Fruit fly (Drosophila melanogaster) whole organism, embryonic: ENCODE data around the gene CG46463.

ENCODE experiments used
- Abd-B ChIP-seq: fragments of 200-800 bp; sonication (Bioruptor generic); optimal IDR thresholded peaks from 2 replicates; lab custom pipeline; 2018; ENCODE audit warnings: missing biosample characterization, mild to moderate bottlenecking, missing genetic modification characterization, moderate library complexity
- CG11504 ChIP-seq: fragments of 200-800 bp; sonication (Bioruptor generic); optimal IDR thresholded peaks from 3 replicates; lab custom pipeline; 2019; ENCODE audit warnings: missing biosample characterization, mild to moderate bottlenecking, missing genetic modification characterization, moderate library complexity
- CG12659 ChIP-seq: fragments of 200-800 bp; sonication (Bioruptor generic); optimal IDR thresholded peaks from 3 replicates; lab custom pipeline; 2017; ENCODE audit warnings: mild to moderate bottlenecking, missing biosample characterization, missing genetic modification reagents, missing genetic modification characterization
- CG14014 ChIP-seq: fragments of 200-800 bp; sonication (Bioruptor generic); IDR thresholded peaks from 2 replicates; pipeline ENCODE4 v1.3.6; 2022; ENCODE audit warnings: missing biosample characterization, missing genetic modification characterization
- CG15269 ChIP-seq: fragments of 200-800 bp; sonication (Bioruptor generic); optimal IDR thresholded peaks from 2 replicates; lab custom pipeline; 2018; ENCODE audit warnings: missing biosample characterization, mild to moderate bottlenecking, missing genetic modification characterization, moderate library complexity
- CG16863 ChIP-seq: fragments of 200-800 bp; sonication (Bioruptor generic); optimal IDR thresholded peaks from 3 replicates; lab custom pipeline; 2016; ENCODE audit warnings: missing biosample characterization, missing genetic modification characterization
- CG17829 ChIP-seq: fragments of 200-800 bp; optimal IDR thresholded peaks from 2 replicates; lab custom pipeline; 2019; ENCODE audit warnings: missing biosample characterization, mild to moderate bottlenecking, missing genetic modification characterization, moderate library complexity
- CG18619 ChIP-seq: fragments of 200-800 bp; sonication (Bioruptor generic); optimal IDR thresholded peaks from 3 replicates; lab custom pipeline; 2017; ENCODE audit warnings: missing biosample characterization, mild to moderate bottlenecking, missing genetic modification characterization
- CG2120 ChIP-seq: fragments of 200-800 bp; sonication (Bioruptor generic); optimal IDR thresholded peaks from 3 replicates; lab custom pipeline; 2016; ENCODE audit warnings: missing biosample characterization, missing genetic modification characterization
- CG2199 ChIP-seq: fragments of 200-800 bp; sonication (Bioruptor generic); IDR thresholded peaks from 3 replicates; pipeline ENCODE4 v1.3.6; 2022; ENCODE audit warnings: missing biosample characterization, missing genetic modification characterization
- CG2712 ChIP-seq: fragments of 200-800 bp; optimal IDR thresholded peaks from 3 replicates; lab custom pipeline; 2019; ENCODE audit warnings: missing biosample characterization, mild to moderate bottlenecking, missing genetic modification characterization, moderate library complexity
- CG4707 ChIP-seq: fragments of 200-800 bp; sonication (Bioruptor generic); optimal IDR thresholded peaks from 2 replicates; lab custom pipeline; 2018; ENCODE audit warnings: missing biosample characterization, mild to moderate bottlenecking, missing genetic modification characterization, moderate library complexity
- CG6254 ChIP-seq: fragments of 200-800 bp; sonication (Bioruptor generic); optimal IDR thresholded peaks from 3 replicates; lab custom pipeline; 2017; ENCODE audit warnings: mild to moderate bottlenecking, missing biosample characterization, missing genetic modification reagents, missing genetic modification characterization
- CG9437 ChIP-seq: fragments of 200-800 bp; sonication (Bioruptor generic); optimal IDR thresholded peaks from 2 replicates; lab custom pipeline; 2018; ENCODE audit warnings: missing biosample characterization, mild to moderate bottlenecking, missing genetic modification characterization
- CG9727 ChIP-seq: fragments of 200-800 bp; sonication (Bioruptor generic); optimal IDR thresholded peaks from 3 replicates; lab custom pipeline; 2017; ENCODE audit warnings: missing biosample characterization, mild to moderate bottlenecking, missing genetic modification characterization
- CrebB ChIP-seq: fragments of 200-800 bp; sonication (Bioruptor generic); optimal IDR thresholded peaks from 3 replicates; lab custom pipeline; 2018; ENCODE audit warnings: missing biosample characterization, mild to moderate bottlenecking, missing genetic modification characterization
- Dbx ChIP-seq: fragments of 200-800 bp; sonication (Bioruptor generic); IDR thresholded peaks from 3 replicates; pipeline ENCODE4 v1.3.6; 2022; ENCODE audit warnings: missing biosample characterization, missing genetic modification characterization
- Fer1 ChIP-seq: fragments of 200-800 bp; sonication (Bioruptor generic); optimal IDR thresholded peaks from 2 replicates; lab custom pipeline; 2017; ENCODE audit warnings: missing biosample characterization, mild to moderate bottlenecking, missing genetic modification characterization
- Gsc ChIP-seq: fragments of 200-800 bp; sonication (Bioruptor generic); IDR thresholded peaks from 2 replicates; pipeline ENCODE4 v1.3.6; 2022; ENCODE audit warnings: missing biosample characterization, missing genetic modification characterization
- Gug ChIP-seq: fragments of 200-800 bp; sonication (Bioruptor generic); IDR thresholded peaks from 4 replicates; pipeline ENCODE4 v1.3.6; 2022; ENCODE audit warnings: missing biosample characterization, missing genetic modification characterization
- H2.0 ChIP-seq: fragments of 200-800 bp; sonication (Bioruptor generic); IDR thresholded peaks from 2 replicates; pipeline ENCODE4 v1.3.6; 2022; ENCODE audit warnings: missing biosample characterization, missing genetic modification characterization
- Hmr ChIP-seq: fragments of 200-800 bp; sonication (Bioruptor generic); optimal IDR thresholded peaks from 3 replicates; lab custom pipeline; 2017; ENCODE audit warnings: mild to moderate bottlenecking, missing biosample characterization, missing genetic modification reagents, missing genetic modification characterization
- Jarid2 ChIP-seq: fragments of 200-800 bp; sonication (Bioruptor generic); optimal IDR thresholded peaks from 3 replicates; lab custom pipeline; 2017; ENCODE audit warnings: mild to moderate bottlenecking, missing biosample characterization, missing genetic modification reagents, missing genetic modification characterization
- Lpt ChIP-seq: fragments of >200 bp; optimal IDR thresholded peaks from 2 replicates; lab custom pipeline; 2018; ENCODE audit warnings: missing biosample characterization, missing genetic modification characterization
- Mad ChIP-seq: fragments of 200-800 bp; sonication (Bioruptor generic); optimal IDR thresholded peaks from 2 replicates; lab custom pipeline; 2016; ENCODE audit warnings: missing biosample characterization, missing genetic modification characterization
- Myb ChIP-seq: fragments of 200-800 bp; sonication (Bioruptor generic); optimal IDR thresholded peaks from 2 replicates; lab custom pipeline; 2016; ENCODE audit warnings: missing biosample characterization, missing genetic modification characterization
- Nf-YC ChIP-seq: fragments of 200-800 bp; optimal IDR thresholded peaks from 3 replicates; lab custom pipeline; 2019; ENCODE audit warnings: missing biosample characterization, mild to moderate bottlenecking, missing genetic modification characterization, moderate library complexity
- NfI ChIP-seq: fragments of 200-800 bp; sonication (Bioruptor generic); optimal IDR thresholded peaks from 3 replicates; lab custom pipeline; 2018; ENCODE audit warnings: missing biosample characterization, mild to moderate bottlenecking, missing genetic modification characterization, moderate library complexity
- Rfx ChIP-seq: fragments of 200-800 bp; sonication (Bioruptor generic); IDR thresholded peaks from 2 replicates; pipeline ENCODE4 v1.3.6; 2022; ENCODE audit warnings: missing biosample characterization, missing genetic modification characterization
- Taf1 ChIP-seq: fragments of 200-800 bp; sonication (Bioruptor generic); IDR thresholded peaks from 2 replicates; pipeline ENCODE4 v1.3.6; 2022; ENCODE audit warnings: missing biosample characterization, missing genetic modification characterization
- Xrp1 ChIP-seq: fragments of 200-800 bp; sonication (Bioruptor generic); IDR thresholded peaks from 2 replicates; pipeline ENCODE4 v1.3.6; 2022; ENCODE audit warnings: missing biosample characterization, missing genetic modification characterization
- abd-A ChIP-seq: fragments of 200-800 bp; sonication (Bioruptor generic); optimal IDR thresholded peaks from 3 replicates; lab custom pipeline; 2019; ENCODE audit warnings: missing biosample characterization, mild to moderate bottlenecking, missing genetic modification characterization, moderate library complexity
- crc ChIP-seq: fragments of 200-800 bp; sonication (Bioruptor generic); optimal IDR thresholded peaks from 2 replicates; lab custom pipeline; 2016; ENCODE audit warnings: missing biosample characterization, missing genetic modification characterization
- crol ChIP-seq: fragments of 200-800 bp; sonication (Bioruptor generic); IDR thresholded peaks from 2 replicates; pipeline ENCODE4 v1.3.6; 2022; ENCODE audit warnings: missing biosample characterization, missing genetic modification characterization
- dpn ChIP-seq, 2 experiments: fragments of 200-800 bp; sonication (Bioruptor generic); optimal IDR thresholded peaks; 3 replicates each; lab custom pipeline; 2016; ENCODE audit warnings: missing biosample characterization in 2 of 2, missing genetic modification characterization in 2 of 2
- dysf ChIP-seq: fragments of 200-800 bp; sonication (Bioruptor generic); IDR thresholded peaks from 3 replicates; pipeline ENCODE4 v1.3.6; 2022; ENCODE audit warnings: missing biosample characterization, missing genetic modification characterization
- grau ChIP-seq: fragments of 200-800 bp; optimal IDR thresholded peaks from 3 replicates; lab custom pipeline; 2019; ENCODE audit warnings: missing biosample characterization, mild to moderate bottlenecking, missing genetic modification characterization, moderate library complexity
- gsb-n ChIP-seq: fragments of 200-800 bp; sonication (Bioruptor generic); optimal IDR thresholded peaks from 3 replicates; lab custom pipeline; 2018; ENCODE audit warnings: missing biosample characterization, mild to moderate bottlenecking, missing genetic modification characterization
- ken ChIP-seq: fragments of 200-800 bp; sonication (Bioruptor generic); IDR thresholded peaks from 3 replicates; pipeline ENCODE4 v1.3.6; 2022; ENCODE audit warnings: missing biosample characterization, missing genetic modification characterization
- lilli ChIP-seq: fragments of 200-800 bp; sonication (Bioruptor generic); optimal IDR thresholded peaks from 3 replicates; lab custom pipeline; 2016; ENCODE audit warnings: missing biosample characterization, missing genetic modification characterization
- lmd ChIP-seq: fragments of 200-800 bp; sonication (Bioruptor generic); IDR thresholded peaks from 2 replicates; pipeline ENCODE4 v1.3.6; 2022; ENCODE audit warnings: missing biosample characterization, missing genetic modification characterization
- nmo ChIP-seq: fragments of 200-800 bp; sonication (Bioruptor generic); optimal IDR thresholded peaks from 2 replicates; lab custom pipeline; 2018; ENCODE audit warnings: missing biosample characterization, mild to moderate bottlenecking, missing genetic modification characterization, moderate library complexity
- org-1 ChIP-seq: fragments of 200-800 bp; sonication (Bioruptor generic); optimal IDR thresholded peaks from 2 replicates; lab custom pipeline; 2017; ENCODE audit warnings: missing biosample characterization, missing genetic modification characterization
- p53 ChIP-seq: fragments of 200-800 bp; sonication (Bioruptor generic); optimal IDR thresholded peaks from 2 replicates; lab custom pipeline; 2016; ENCODE audit warnings: missing biosample characterization, missing genetic modification characterization
- schlank ChIP-seq: fragments of 200-800 bp; sonication (Bioruptor generic); optimal IDR thresholded peaks from 2 replicates; lab custom pipeline; 2018; ENCODE audit warnings: missing biosample characterization, mild to moderate bottlenecking, missing genetic modification characterization
- sens ChIP-seq: fragments of 200-800 bp; sonication (Bioruptor generic); peaks from one replicate; lab custom pipeline; 2016; ENCODE audit warnings: missing biosample characterization, missing genetic modification characterization
- unpg ChIP-seq: fragments of 200-800 bp; sonication (Bioruptor generic); optimal IDR thresholded peaks from 3 replicates; lab custom pipeline; 2018; ENCODE audit warnings: missing biosample characterization, mild to moderate bottlenecking, missing genetic modification characterization, moderate library complexity

Gene CG46463

DNA sequence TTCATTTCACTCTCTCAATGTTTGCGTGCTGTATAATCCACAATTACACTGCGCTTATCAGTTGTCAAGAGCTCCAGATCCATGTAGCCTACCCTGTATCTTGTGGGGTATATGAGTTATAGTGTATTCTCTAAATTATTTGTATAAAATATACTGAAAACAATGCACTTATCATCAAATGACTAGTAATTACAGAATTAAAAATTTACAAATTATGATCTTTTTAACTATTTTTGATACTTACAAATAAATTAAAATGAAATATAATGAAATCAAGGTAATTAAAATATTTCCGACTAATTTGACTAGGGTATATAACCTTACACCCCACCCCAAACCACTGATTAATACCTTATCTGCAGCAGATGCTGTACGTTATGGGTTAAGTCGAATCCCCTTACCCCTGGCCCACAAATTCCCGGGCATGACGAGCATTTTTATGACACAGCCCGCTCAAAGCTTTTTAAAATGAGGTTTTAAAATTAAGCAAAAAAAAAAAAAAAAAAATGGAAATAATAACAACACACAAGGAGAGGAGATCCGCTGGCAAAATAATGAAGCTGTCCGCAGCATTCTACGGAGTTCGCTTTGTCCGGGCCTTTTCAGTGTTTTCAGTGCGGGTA is 24.1 kb downstream of the CG46463 start (continued):
- peak; percentile 1 for TF ChIP-seq CG17829 (tag; lab: Kevin White, UChicago)
- TF ChIP-seq org-1 (GFP tag; lab: Kevin White, UChicago), result no peak
- TF ChIP-seq CG9437 (GFP tag; lab: Kevin White, UChicago), result peak; percentile 5
- peak; percentile 50; the same call in 1 of the 2 replicates for TF ChIP-seq crol (GFP tag; lab: Robert Waterston, UW)
- no peak for TF ChIP-seq dpn (GFP tag; optimal IDR thresholded peaks at IDR 0.05; lab: Kevin White, UChicago)
- peak; percentile 69 for TF ChIP-seq CG2712 (tag; lab: Kevin White, UChicago)
- TF ChIP-seq Mad, result no peak
- TF ChIP-seq CG4707 (GFP tag; lab: Kevin White, UChicago), result no peak
- TF ChIP-seq CrebB (tag; lab: Kevin White, UChicago), result no peak
- no peak for TF ChIP-seq crc (GFP tag; lab: Kevin White, UChicago)
- TF ChIP-seq, all 482 proteins: peak for 73

dm6 chr3L:3492116-3492747 is 31.1 kb downstream of the CG46463 start:
- TF ChIP-seq CG12659 (peak; percentile 3), Jarid2 (no peak), Hmr (peak; percentile 52), Xrp1 (peak; percentile 6; the same call in 1 of the 2 replicates), Taf1 (0 out of 2 replicates have a peak, but pooled peaks have one; percentile 28), lmd (GFP tag; lab: Robert Waterston, UW) (peak; percentile 18; the same call in 1 of the 2 replicates), schlank (no peak), H2.0 (GFP tag; lab: Robert Waterston, UW) (0 out of 2 replicates have a peak, but pooled peaks have one; percentile 34), Gug (GFP tag; lab: Robert Waterston, UW) (0 out of 4 replicates have a peak, but pooled peaks have one; percentile 15), dysf (GFP tag; lab: Robert Waterston, UW) (peak; percentile 39; the same call in 1 of the 3 replicates), grau (tag; lab: Kevin White, UChicago) (peak; percentile 52), Gsc (GFP tag; lab: Robert Waterston, UW) (no peak), Lpt (GFP tag; lab: Kevin White, UChicago) (no peak), CG6254 (GFP tag; lab: Kevin White, UChicago) (no peak), Rfx (0 out of 2 replicates have a peak, but pooled peaks have one; percentile 27), CG2120 (peak; percentile 72), CG9727 (GFP tag; lab: Kevin White, UChicago) (peak; percentile 5), abd-A (tag; lab: Kevin White, UChicago) (peak; percentile 11), NfI (GFP tag; lab: Kevin White, UChicago) (peak; percentile 15), CG18619 (GFP tag; lab: Kevin White, UChicago) (peak; percentile 20), ken (GFP tag; lab: Robert Waterston, UW) (no peak), Nf-YC (no peak), CG2199 (GFP tag; lab: Robert Waterston, UW) (no peak), Myb (no peak), CG9437 (GFP tag; lab: Kevin White, UChicago) (peak; percentile 3), Fer1 (GFP tag; lab: Kevin White, UChicago) (peak; percentile 38), sens (GFP tag; lab: Kevin White, UChicago) (peak; percentile 59), CG15269 (peak; percentile 36), CG14014 (GFP tag; lab: Robert Waterston, UW) (peak; percentile 27; the same call in 1 of the 2 replicates), gsb-n (tag; lab: Kevin White, UChicago) (no peak), nmo (GFP tag; lab: Kevin White, UChicago) (peak; percentile 1), Dbx (GFP tag; lab: Robert Waterston, UW) (0 out of 3 replicates have a peak, but pooled peaks have one; percentile 5), Abd-B (GFP tag; lab: Kevin White, UChicago) (peak; percentile 15), p53 (GFP tag; lab: Kevin White, UChicago) (no peak), CG11504 (tag; lab: Kevin White, UChicago) (peak; percentile 58), lilli (GFP tag; lab: Kevin White, UChicago) (peak; percentile 20), unpg (GFP tag; lab: Kevin White, UChicago) (peak; percentile 35), CG16863 (no peak)
